Fruit fly (Drosophila melanogaster) whole organism, wandering third instar larva: ENCODE results near the gene vib.

Source experiments
- Abd-B ChIP-seq: fragments of >200 bp; optimal IDR thresholded peaks from 2 replicates; lab custom pipeline; 2017; ENCODE audit warnings: missing biosample characterization, missing genetic modification characterization
- CG32264 ChIP-seq: fragments of 200-800 bp; sonication (Bioruptor generic); optimal IDR thresholded peaks from 2 replicates; lab custom pipeline; 2016; ENCODE audit warnings: missing biosample characterization, missing genetic modification characterization
- CG9705 ChIP-seq: fragments of 200-800 bp; sonication (Bioruptor generic); optimal IDR thresholded peaks from 2 replicates; lab custom pipeline; 2018; ENCODE audit warnings: missing biosample characterization, mild to moderate bottlenecking, missing genetic modification characterization
- CrebA ChIP-seq: fragments of 200-800 bp; sonication (Bioruptor generic); optimal IDR thresholded peaks from 2 replicates; lab custom pipeline; 2016; ENCODE audit warnings: missing biosample characterization, mild to moderate bottlenecking, missing genetic modification characterization, borderline replicate concordance
- Dfd ChIP-seq: fragments of >200 bp; optimal IDR thresholded peaks from 2 replicates; lab custom pipeline; 2017; ENCODE audit warnings: missing biosample characterization, missing genetic modification characterization
- Dif ChIP-seq: fragments of 200-275, 200-300 bp; sonication (Bioruptor generic); optimal IDR thresholded peaks from 2 replicates; lab custom pipeline; 2018; ENCODE audit warnings: missing biosample characterization, missing genetic modification characterization; ENCODE audit not compliant: partially characterized antibody
- GATAd ChIP-seq: sonication (Bioruptor generic); optimal IDR thresholded peaks from 2 replicates; lab custom pipeline; 2016; ENCODE audit warnings: missing biosample characterization, missing genetic modification characterization
- HLH106 ChIP-seq: fragments of 200-800 bp; optimal IDR thresholded peaks from 3 replicates; lab custom pipeline; 2019; ENCODE audit warnings: missing biosample characterization, mild to moderate bottlenecking, missing genetic modification characterization, moderate library complexity
- Hnf4 ChIP-seq: fragments of 200-800 bp; sonication (Bioruptor generic); optimal IDR thresholded peaks from 2 replicates; lab custom pipeline; 2016; ENCODE audit warnings: missing biosample characterization, mild to moderate bottlenecking, missing genetic modification characterization
- Hr78 ChIP-seq: fragments of >200 bp; optimal IDR thresholded peaks from 2 replicates; lab custom pipeline; 2017; ENCODE audit warnings: missing biosample characterization, missing genetic modification characterization
- Hr83 ChIP-seq: fragments of 200-300 bp; sonication (Bioruptor generic); optimal IDR thresholded peaks from 2 replicates; lab custom pipeline; 2016; ENCODE audit warnings: missing biosample characterization, mild to moderate bottlenecking, missing genetic modification characterization, moderate library complexity; ENCODE audit not compliant: poor library complexity, severe bottlenecking
- Jra ChIP-seq: sonication (Bioruptor generic); optimal IDR thresholded peaks from 2 replicates; lab custom pipeline; 2016; ENCODE audit warnings: missing biosample characterization, missing genetic modification characterization
- Mio ChIP-seq: sonication (Bioruptor generic); optimal IDR thresholded peaks from 2 replicates; lab custom pipeline; 2016; ENCODE audit warnings: missing biosample characterization, missing genetic modification characterization
- Myc ChIP-seq: fragments of >200 bp; optimal IDR thresholded peaks from 2 replicates; lab custom pipeline; 2017
- N ChIP-seq: fragments of >200 bp; optimal IDR thresholded peaks from 2 replicates; lab custom pipeline; 2018; ENCODE audit warnings: missing biosample characterization, missing external identifiers, missing genetic modification characterization
- OdsH ChIP-seq: fragments of 200-800 bp; sonication (Bioruptor generic); optimal IDR thresholded peaks from 2 replicates; lab custom pipeline; 2016; ENCODE audit warnings: missing biosample characterization, mild to moderate bottlenecking, missing genetic modification characterization
- Rel ChIP-seq, 2 experiments: fragments of 200-800 bp; sonication (Bioruptor generic) in 1 of 2; optimal IDR thresholded peaks; 2 replicates in 1 of 2; 3 replicates in 1 of 2; lab custom pipeline; 2016 to 2019; ENCODE audit warnings: mild to moderate bottlenecking in 2 of 2, missing biosample characterization in 2 of 2, missing genetic modification characterization in 2 of 2, moderate library complexity in 1 of 2
- Sp1 ChIP-seq: fragments of 200-800 bp; sonication (Bioruptor generic); optimal IDR thresholded peaks from 3 replicates; lab custom pipeline; 2019; ENCODE audit warnings: missing biosample characterization, mild to moderate bottlenecking, missing genetic modification characterization, moderate library complexity
- Vsx2 ChIP-seq: fragments of 200-300, 225-300 bp; sonication (Bioruptor generic); optimal IDR thresholded peaks from 2 replicates; lab custom pipeline; 2018; ENCODE audit warnings: missing biosample characterization, missing genetic modification characterization; ENCODE audit not compliant: partially characterized antibody
- br ChIP-seq: fragments of 200-800 bp; sonication (Bioruptor generic); optimal IDR thresholded peaks from 2 replicates; lab custom pipeline; 2016; ENCODE audit warnings: missing biosample characterization, missing genetic modification characterization
- dl ChIP-seq, 2 experiments: fragments of 175-275, 200-275 bp in 1 of 2; fragments of 200-275 bp in 1 of 2; sonication (Bioruptor generic); optimal IDR thresholded peaks; lab custom pipeline; 2018; ENCODE audit warnings: mild to moderate bottlenecking in 2 of 2, missing biosample characterization in 2 of 2, missing genetic modification characterization in 2 of 2, moderate library complexity in 2 of 2; ENCODE audit not compliant: partially characterized antibody in 2 of 2, insufficient read depth in 1 of 2
- dmrt93B ChIP-seq: fragments of 200-800 bp; sonication (Bioruptor generic); optimal IDR thresholded peaks from 2 replicates; lab custom pipeline; 2018; ENCODE audit warnings: missing biosample characterization, mild to moderate bottlenecking, missing genetic modification characterization
- dsf ChIP-seq: sonication (Bioruptor generic); optimal IDR thresholded peaks from 2 replicates; lab custom pipeline; 2016; ENCODE audit warnings: missing biosample characterization, missing genetic modification characterization, borderline replicate concordance
- ey ChIP-seq: fragments of 200-800 bp; sonication (Bioruptor generic); optimal IDR thresholded peaks from 2 replicates; lab custom pipeline; 2016; ENCODE audit warnings: missing biosample characterization, missing genetic modification characterization
- foxo ChIP-seq, 2 experiments: fragments of 200-800 bp; sonication (Bioruptor generic); optimal IDR thresholded peaks; 2 replicates in 1 of 2; 3 replicates in 1 of 2; lab custom pipeline; 2016 to 2017; ENCODE audit warnings: missing biosample characterization in 2 of 2, missing genetic modification characterization in 2 of 2
- fru ChIP-seq: fragments of 200-800 bp; sonication (Bioruptor generic); optimal IDR thresholded peaks from 3 replicates; lab custom pipeline; 2016; ENCODE audit warnings: missing biosample characterization, mild to moderate bottlenecking, missing genetic modification characterization
- h ChIP-seq: fragments of 200-800 bp; sonication (Bioruptor generic); optimal IDR thresholded peaks from 3 replicates; lab custom pipeline; 2016; ENCODE audit warnings: missing biosample characterization, mild to moderate bottlenecking, missing genetic modification characterization
- jim ChIP-seq: fragments of 175-275, 200-325 bp; sonication (Bioruptor generic); optimal IDR thresholded peaks from 2 replicates; lab custom pipeline; 2016; ENCODE audit warnings: missing biosample characterization, mild to moderate bottlenecking, missing genetic modification characterization
- lola ChIP-seq: fragments of >200 bp; optimal IDR thresholded peaks from 2 replicates; lab custom pipeline; 2017; ENCODE audit warnings: missing biosample characterization, missing genetic modification characterization
- psq ChIP-seq: fragments of 200-800 bp; sonication (Bioruptor generic); optimal IDR thresholded peaks from 3 replicates; lab custom pipeline; 2017; ENCODE audit warnings: missing biosample characterization, mild to moderate bottlenecking, missing genetic modification characterization, moderate library complexity
- rgr ChIP-seq: fragments of 200-800 bp; sonication (Bioruptor generic); optimal IDR thresholded peaks from 3 replicates; lab custom pipeline; 2016; ENCODE audit warnings: missing biosample characterization, mild to moderate bottlenecking, missing genetic modification characterization
- sv ChIP-seq: fragments of 200-800 bp; sonication (Bioruptor generic); optimal IDR thresholded peaks from 3 replicates; lab custom pipeline; 2016; ENCODE audit warnings: missing biosample characterization, missing genetic modification characterization
- tai ChIP-seq: sonication (Bioruptor generic); optimal IDR thresholded peaks from 2 replicates; lab custom pipeline; 2016; ENCODE audit warnings: missing biosample characterization, missing genetic modification characterization
- usp ChIP-seq: fragments of >200 bp; optimal IDR thresholded peaks from 2 replicates; lab custom pipeline; 2017; ENCODE audit warnings: missing biosample characterization, missing genetic modification characterization
- woc ChIP-seq: sonication (Bioruptor generic); optimal IDR thresholded peaks from 2 replicates; lab custom pipeline; 2016; ENCODE audit warnings: missing biosample characterization, mild to moderate bottlenecking, missing genetic modification characterization

The vib gene

dm6 chr3R:19176700-19177099 lies 49.8 kb downstream of the vib start, which contains the start of gene CG14282:
Gene CG14282 (plus strand): TSS chr3R:19177000.
- TF ChIP-seq Myc (lab: Kevin White, UChicago) = no peak
- no peak for TF ChIP-seq dsf (GFP tag; lab: Kevin White, UChicago)
- TF ChIP-seq Sp1 (GFP tag; lab: Kevin White, UChicago) = no peak
- no peak for TF ChIP-seq rgr
- TF ChIP-seq Jra = no peak
- TF ChIP-seq dl (GFP tag; optimal IDR thresholded peaks at IDR 0.05; lab: Kevin White, UChicago; ENCODE audit: insufficient read depth in 1 of 2, partially characterized antibody in 2 of 2) = no peak
- TF ChIP-seq tai (GFP tag; lab: Kevin White, UChicago) = no peak
- no peak for TF ChIP-seq Abd-B (GFP tag; lab: Kevin White, UChicago)
- TF ChIP-seq Rel (GFP tag; optimal IDR thresholded peaks at IDR 0.05; lab: Kevin White, UChicago) = no peak
- no peak for TF ChIP-seq Rel (tag; optimal IDR thresholded peaks at IDR 0.05; lab: Kevin White, UChicago)
- no peak for TF ChIP-seq HLH106 (tag; lab: Kevin White, UChicago)
- no peak for TF ChIP-seq CG9705 (GFP tag; lab: Kevin White, UChicago)
- TF ChIP-seq usp = no peak
- no peak for TF ChIP-seq GATAd (GFP tag; lab: Kevin White, UChicago)
- no peak for TF ChIP-seq psq (GFP tag; lab: Kevin White, UChicago)
- no peak for TF ChIP-seq lola
- TF ChIP-seq CrebA (GFP tag; lab: Kevin White, UChicago) = no peak
- TF ChIP-seq Mio (GFP tag; lab: Kevin White, UChicago) = no peak
- TF ChIP-seq, all 38 proteins: peak for 0

- TF ChIP-seq ey (GFP tag; lab: Kevin White, UChicago) = no peak
- TF ChIP-seq tai (GFP tag; lab: Kevin White, UChicago) = no peak
- no peak for TF ChIP-seq CrebA (GFP tag; lab: Kevin White, UChicago)
- no peak for TF ChIP-seq psq (GFP tag; lab: Kevin White, UChicago)
- TF ChIP-seq Dfd (GFP tag; lab: Kevin White, UChicago) = no peak
- TF ChIP-seq rgr = no peak
- no peak for TF ChIP-seq foxo (GFP tag; optimal IDR thresholded peaks at IDR 0.05; lab: Kevin White, UChicago)
- no peak for TF ChIP-seq br (GFP tag; lab: Kevin White, UChicago)
- no peak for TF ChIP-seq OdsH (GFP tag; lab: Kevin White, UChicago)
- no peak for TF ChIP-seq sv (GFP tag; lab: Kevin White, UChicago)
- no peak for TF ChIP-seq fru (GFP tag; lab: Kevin White, UChicago)
- TF ChIP-seq CG9705 (GFP tag; lab: Kevin White, UChicago) = no peak
- no peak for TF ChIP-seq jim (GFP tag; lab: Kevin White, UChicago)
- TF ChIP-seq N (GFP tag; lab: Kevin White, UChicago) = no peak
- no peak for TF ChIP-seq Hnf4
- TF ChIP-seq dmrt93B (GFP tag; lab: Kevin White, UChicago) = no peak
- no peak for TF ChIP-seq Dif (GFP tag; lab: Kevin White, UChicago)
- no peak for TF ChIP-seq lola
These were observed 51.9 kb downstream of the vib start for dm6 chr3R:19174512-19174911.

dm6 chr3R:19167521-19167920 lies 58.9 kb downstream of the vib start:
- no peak for TF ChIP-seq h (GFP tag; lab: Kevin White, UChicago)
- no peak for TF ChIP-seq Vsx2 (GFP tag; lab: Kevin White, UChicago)
- TF ChIP-seq Mio (GFP tag; lab: Kevin White, UChicago) = no peak
- no peak for TF ChIP-seq rgr
- TF ChIP-seq GATAd (GFP tag; lab: Kevin White, UChicago) = no peak
- no peak for TF ChIP-seq CG32264 (GFP tag; lab: Kevin White, UChicago)
- no peak for TF ChIP-seq Hr78
- TF ChIP-seq sv (GFP tag; lab: Kevin White, UChicago) = no peak
- no peak for TF ChIP-seq jim (GFP tag; lab: Kevin White, UChicago)
- no peak for TF ChIP-seq HLH106 (tag; lab: Kevin White, UChicago)
- no peak for TF ChIP-seq usp
- TF ChIP-seq fru (GFP tag; lab: Kevin White, UChicago) = no peak
- no peak for TF ChIP-seq Hr83
- TF ChIP-seq CG9705 (GFP tag; lab: Kevin White, UChicago) = no peak
- TF ChIP-seq tai (GFP tag; lab: Kevin White, UChicago) = no peak
- no peak for TF ChIP-seq Abd-B (GFP tag; lab: Kevin White, UChicago)
- no peak for TF ChIP-seq Dif (GFP tag; lab: Kevin White, UChicago)
- no peak for TF ChIP-seq Myc (lab: Kevin White, UChicago)
- TF ChIP-seq Hnf4 = no peak
- TF ChIP-seq woc (GFP tag; lab: Kevin White, UChicago) = no peak
